Fruit fly (Drosophila melanogaster): Measurements from ENCODE around the gene CG15169.
A peak's percentile ranks its signal among the peaks of the same experiment; 100 is the strongest.

CG15169 gene

DNA sequence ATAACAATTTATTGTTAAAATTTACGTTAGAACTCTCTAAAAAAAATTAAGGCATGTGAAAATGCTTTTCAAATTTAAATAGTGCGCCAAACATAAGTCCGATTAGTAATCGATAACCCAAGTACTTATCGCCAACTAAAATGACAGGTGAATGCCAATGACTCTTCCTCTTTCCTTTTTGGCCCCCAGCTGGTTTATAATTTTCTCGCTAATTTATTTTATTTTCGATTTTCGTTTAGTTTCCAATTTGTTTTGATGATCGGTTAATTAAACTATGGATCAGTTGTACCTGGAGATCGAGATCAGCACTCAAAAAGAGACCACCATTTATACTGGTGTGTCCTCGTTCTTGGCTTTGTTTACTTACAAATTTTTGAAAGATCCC lies 42.1 kb upstream of the CG15169 start, which contains the start of gene CG10428 (continued):
- TF ChIP-seq fd102C (GFP tag; optimal IDR thresholded peaks at IDR 0.05) (no peak), H15 (GFP tag; IDR thresholded peaks at IDR 0.05) (no peak), psq (GFP tag; optimal IDR thresholded peaks at IDR 0.05) (no peak), Tbp (GFP tag; optimal IDR thresholded peaks at IDR 0.05) (no peak), Bgb (GFP tag; IDR thresholded peaks at IDR 0.05; ENCODE audit: partially characterized antibody) (peak; percentile 63; the same call in 1 of the 2 replicates), chinmo (GFP tag; IDR thresholded peaks at IDR 0.05; ENCODE audit: partially characterized antibody) (0 out of 4 replicates have a peak, but pooled peaks have one; percentile 11), CG11456 (GFP tag; IDR thresholded peaks at IDR 0.05) (no peak), CG15696 (tag; optimal IDR thresholded peaks at IDR 0.05) (no peak), Gug (GFP tag; IDR thresholded peaks at IDR 0.05) (no peak), TFAM (GFP tag; optimal IDR thresholded peaks at IDR 0.05) (no peak), tap (tag; optimal IDR thresholded peaks at IDR 0.05) (no peak), amos (GFP tag; IDR thresholded peaks at IDR 0.05; ENCODE audit: partially characterized antibody) (peak; percentile 38; the same call in 1 of the 2 replicates), Sry-δ (GFP tag; optimal IDR thresholded peaks at IDR 0.05) (peak; percentile 45), CG2678 (tag; optimal IDR thresholded peaks at IDR 0.05) (no peak), CG4730 (GFP tag; IDR thresholded peaks at IDR 0.05) (no peak), CG1233 (GFP tag; optimal IDR thresholded peaks at IDR 0.05) (no peak), vfl (GFP tag; optimal IDR thresholded peaks at IDR 0.05) (no peak), fru (optimal IDR thresholded peaks at IDR 0.05) (no peak), NfI (GFP tag; optimal IDR thresholded peaks at IDR 0.05) (no peak), ems (GFP tag; optimal IDR thresholded peaks at IDR 0.05) (no peak), Dad (GFP tag; optimal IDR thresholded peaks at IDR 0.05) (no peak)

DNA sequence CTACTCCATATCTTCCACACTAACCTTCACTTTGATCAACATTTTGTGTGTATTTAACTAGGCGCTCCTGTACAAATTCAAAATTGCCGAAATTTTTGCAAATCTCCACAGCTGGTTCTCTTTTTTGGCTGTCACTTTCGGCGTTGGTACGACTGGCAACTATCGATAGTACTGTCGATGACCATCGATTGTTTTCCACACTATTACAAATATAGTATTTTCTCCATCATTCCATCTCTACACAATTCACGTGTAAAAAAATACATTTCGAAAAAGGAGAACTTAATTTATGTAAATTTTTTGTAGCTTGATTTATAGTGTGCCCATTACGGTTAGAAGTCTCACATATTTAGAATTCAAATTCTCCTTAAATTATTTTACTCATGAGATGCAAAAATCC lies 39.1 kb upstream of the CG15169 start, which contains the start of gene Nedd8:
Gene Nedd8, minus strand, starts transcription at position 164 of the 400 bp plus-strand sequence.
- peak; percentile 29 for TF ChIP-seq CG4617 (GFP tag; optimal IDR thresholded peaks at IDR 0.05; ENCODE audit: borderline replicate concordance)
- peak; percentile 76 for TF ChIP-seq E2f2 (GFP tag; IDR thresholded peaks at IDR 0.05)
- TF ChIP-seq Elba2 (GFP tag; optimal IDR thresholded peaks at IDR 0.05): no peak
- TF ChIP-seq CG3995 (GFP tag; optimal IDR thresholded peaks at IDR 0.05): peak; percentile 65
- no peak for TF ChIP-seq tio (GFP tag; optimal IDR thresholded peaks at IDR 0.05)
- TF ChIP-seq CG13287 (GFP tag; IDR thresholded peaks at IDR 0.05; ENCODE audit: partially characterized antibody): peak; percentile 95
- TF ChIP-seq inv (GFP tag; IDR thresholded peaks at IDR 0.05; ENCODE audit: partially characterized antibody): peak; percentile 76
- TF ChIP-seq tgo (GFP tag; IDR thresholded peaks at IDR 0.05): no peak
- peak; percentile 16 for TF ChIP-seq sug (tag; optimal IDR thresholded peaks at IDR 0.05)
- TF ChIP-seq insv (GFP tag; optimal IDR thresholded peaks at IDR 0.05): no peak
- TF ChIP-seq CG15514 (GFP tag; optimal IDR thresholded peaks at IDR 0.05): peak; percentile 91
- peak; percentile 15 for TF ChIP-seq sd (tag; optimal IDR thresholded peaks at IDR 0.05)
- TF ChIP-seq CG8290 (GFP tag; optimal IDR thresholded peaks at IDR 0.05): no peak
- peak in 1 of 2 experiments; percentile 45 for TF ChIP-seq CG8290 (tag; optimal IDR thresholded peaks at IDR 0.05)
- peak; percentile 20 for TF ChIP-seq gro (GFP tag; optimal IDR thresholded peaks at IDR 0.05)
- peak; percentile 69 for TF ChIP-seq tna (GFP tag; IDR thresholded peaks at IDR 0.05; ENCODE audit: partially characterized antibody)
- peak; percentile 62 for TF ChIP-seq CTCF (GFP tag; optimal IDR thresholded peaks at IDR 0.05)
- no peak for TF ChIP-seq Taf1 (GFP tag; IDR thresholded peaks at IDR 0.05)
- TF ChIP-seq crp (GFP tag; optimal IDR thresholded peaks at IDR 0.05): peak; percentile 27 to 76
- TF ChIP-seq ab (GFP tag; optimal IDR thresholded peaks at IDR 0.05): no peak
- TF ChIP-seq CG10147 (GFP tag; optimal IDR thresholded peaks at IDR 0.05): peak; percentile 7
- no peak for TF ChIP-seq Hr78 (GFP tag; optimal IDR thresholded peaks at IDR 0.05)
- TF ChIP-seq hbn (GFP tag; IDR thresholded peaks at IDR 0.05; ENCODE audit: partially characterized antibody): peak; percentile 90
- no peak for TF ChIP-seq CG2199 (GFP tag; IDR thresholded peaks at IDR 0.05)
- TF ChIP-seq sna (GFP tag; IDR thresholded peaks at IDR 0.05; ENCODE audit: partially characterized antibody): peak; percentile 87
- no peak for TF ChIP-seq pros (GFP tag; optimal IDR thresholded peaks at IDR 0.05)
- peak; percentile 17 for TF ChIP-seq Hmr (GFP tag; optimal IDR thresholded peaks at IDR 0.05)
- TF ChIP-seq CG17829 (tag; optimal IDR thresholded peaks at IDR 0.05): peak; percentile 39
- no peak for TF ChIP-seq CG3726 (GFP tag; IDR thresholded peaks at IDR 0.05)
- TF ChIP-seq lilli (GFP tag; optimal IDR thresholded peaks at IDR 0.05): peak; percentile 33
- TF ChIP-seq Nf-YC (tag; optimal IDR thresholded peaks at IDR 0.05): peak; percentile 30

Data from whole organism, embryonic.